Worm (Caenorhabditis elegans): Measurements from ENCODE around the gene acly-1.

acly-1 gene

DNA sequence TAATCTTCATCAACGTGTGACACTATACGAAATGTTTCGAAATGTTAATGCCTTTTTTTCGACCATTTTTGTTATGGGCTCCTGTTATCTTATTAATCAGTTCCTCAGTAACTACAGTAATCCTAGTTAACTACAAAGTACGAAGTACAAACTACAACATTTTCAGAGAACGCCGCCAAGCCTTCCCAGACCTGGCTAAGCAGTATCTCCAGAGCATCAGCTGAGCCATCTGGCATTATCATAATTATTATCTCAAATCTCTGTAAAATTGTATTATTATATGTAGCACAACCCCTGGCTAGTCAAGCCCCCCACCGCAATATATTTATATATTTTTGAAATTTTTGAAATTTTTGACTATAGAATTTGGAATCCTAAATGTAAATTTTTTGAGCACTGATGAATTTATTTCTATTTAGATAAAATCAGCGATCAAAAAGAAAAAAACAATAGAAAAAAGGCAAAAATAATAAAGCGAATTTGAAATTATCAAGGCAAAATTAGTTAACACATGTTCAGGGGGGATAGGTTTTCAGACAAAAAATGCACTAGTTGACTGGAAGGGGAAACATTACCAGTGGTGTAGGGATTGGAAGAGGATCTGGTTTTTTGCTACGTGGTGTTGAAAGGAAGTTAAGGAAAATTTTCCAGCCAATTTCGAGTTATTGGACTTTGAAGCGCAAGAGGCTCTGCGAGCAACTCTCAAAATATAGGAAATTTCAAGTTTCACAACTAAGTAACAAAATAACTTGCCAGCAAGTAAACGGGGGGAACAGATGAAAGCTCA lies 27.3 kb upstream of the acly-1 start (continued):
- TF ChIP-seq hlh-30 (tag; optimal IDR thresholded peaks at IDR 0.05; ENCODE audit: insufficient read depth) (no peak), spr-3 (GFP tag; optimal IDR thresholded peaks at IDR 0.05) (peak; percentile 12), ama-1 (optimal IDR thresholded peaks at IDR 0.05) (peak; percentile 7), lsy-2 (tag; optimal IDR thresholded peaks at IDR 0.05) (peak in 1 of 2 experiments; percentile 43), F26F4.8 (GFP tag; conservative IDR thresholded peaks at IDR 0.05) (no peak), mdl-1 (tag; optimal IDR thresholded peaks at IDR 0.05) (no peak), ceh-20 (GFP tag; IDR thresholded peaks at IDR 0.05) (no peak), mxl-2 (GFP tag; conservative IDR thresholded peaks at IDR 0.05) (no peak), pha-4 (GFP tag; IDR thresholded peaks at IDR 0.05) (peak; percentile 7; the same call in 1 of the 2 replicates), pha-4 (tag; optimal IDR thresholded peaks at IDR 0.05) (no peak), Y105C5A.15 (GFP tag; IDR thresholded peaks at IDR 0.05) (no peak), nhr-111 (GFP tag; optimal IDR thresholded peaks at IDR 0.05) (no peak), duxl-1 (tag; optimal IDR thresholded peaks at IDR 0.05; ENCODE audit: poor library complexity) (peak; percentile 29), rbr-2 (tag; optimal IDR thresholded peaks at IDR 0.05) (no peak), aha-1 (tag) (peak; percentile 75), mep-1 (tag; optimal IDR thresholded peaks at IDR 0.05) (peak; percentile 36), dmd-8 (GFP tag; IDR thresholded peaks at IDR 0.05) (no peak), daf-16 (GFP tag; optimal IDR thresholded peaks at IDR 0.05) (no peak), daf-16 (tag; optimal IDR thresholded peaks at IDR 0.05) (no peak), daf-19 (GFP tag; conservative IDR thresholded peaks at IDR 0.05) (0 out of 2 replicates have a peak, but pooled peaks have one; percentile 73), egl-43 (GFP tag; IDR thresholded peaks at IDR 0.05) (peak; percentile 5; the same call in 1 of the 2 replicates), nhr-102 (tag; optimal IDR thresholded peaks at IDR 0.05) (no peak), lir-3 (tag; optimal IDR thresholded peaks at IDR 0.05) (no peak), nhr-76 (tag; optimal IDR thresholded peaks at IDR 0.05) (no peak)

DNA sequence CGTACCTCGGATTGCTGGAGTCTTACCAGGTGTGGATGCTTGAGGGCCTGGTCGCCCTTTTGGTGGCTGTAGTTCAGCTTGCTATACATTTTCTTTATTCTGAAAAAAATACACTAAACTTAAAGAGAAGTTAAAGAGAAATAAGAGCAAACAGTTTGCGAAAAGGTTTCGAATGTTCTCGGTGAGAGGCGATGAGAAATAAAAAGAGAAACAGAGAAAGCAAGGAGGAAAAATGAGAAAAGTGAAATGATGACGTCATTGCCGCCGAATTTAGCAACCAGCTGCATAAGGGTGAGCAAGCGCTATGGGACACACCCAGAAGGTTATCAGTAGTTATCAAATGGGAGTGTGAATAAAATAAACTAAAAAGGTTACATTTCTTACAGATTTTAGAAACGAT lies 25.6 kb upstream of the acly-1 start, which contains the start of gene cebp-1:
Gene cebp-1, minus strand, starts transcription at position 99 of the 400 bp plus-strand sequence.
- TF ChIP-seq unc-62 (GFP tag; optimal IDR thresholded peaks at IDR 0.05 in 1 of 2) (peak in 1 of 2 experiments; percentile 88), unc-62 (tag; optimal IDR thresholded peaks at IDR 0.05) (no peak), lsy-2 (tag; optimal IDR thresholded peaks at IDR 0.05) (peak in 1 of 2 experiments; percentile 9), T20F7.1 (GFP tag; optimal IDR thresholded peaks at IDR 0.05) (no peak), daf-16 (GFP tag; optimal IDR thresholded peaks at IDR 0.05) (no peak), daf-16 (tag; optimal IDR thresholded peaks at IDR 0.05) (peak; percentile 67), Y48G9A.11 (GFP tag; IDR thresholded peaks at IDR 0.05) (no peak), fos-1 (tag; optimal IDR thresholded peaks at IDR 0.05) (peak; percentile 13), lin-15B (tag; optimal IDR thresholded peaks at IDR 0.05) (no peak), hlh-30 (tag; optimal IDR thresholded peaks at IDR 0.05; ENCODE audit: insufficient read depth) (peak; percentile 38), pqm-1 (tag; optimal IDR thresholded peaks at IDR 0.05) (peak; percentile 48), dve-1 (tag; optimal IDR thresholded peaks at IDR 0.05; ENCODE audit: insufficient read depth) (peak; percentile 56), hlh-11 (tag; optimal IDR thresholded peaks at IDR 0.05) (peak; percentile 63), mes-2 (tag; optimal IDR thresholded peaks at IDR 0.05; ENCODE audit: poor library complexity, severe bottlenecking) (peak; percentile 50), mdl-1 (tag; optimal IDR thresholded peaks at IDR 0.05) (no peak), tra-1 (GFP tag; IDR thresholded peaks at IDR 0.05) (no peak), arid-1 (GFP tag; conservative IDR thresholded peaks at IDR 0.05) (no peak), lir-3 (tag; optimal IDR thresholded peaks at IDR 0.05) (no peak), pha-4 (GFP tag; IDR thresholded peaks at IDR 0.05) (0 out of 2 replicates have a peak, but pooled peaks have one; percentile 10), pha-4 (tag; optimal IDR thresholded peaks at IDR 0.05) (peak; percentile 67), aha-1 (tag) (peak; percentile 4), aly-2 (tag; optimal IDR thresholded peaks at IDR 0.05) (no peak), dmd-6 (GFP tag; IDR thresholded peaks at IDR 0.05) (peak; percentile 59)

All from whole organism, L4 larva.